Fruit fly (Drosophila melanogaster): ENCODE measurements around the gene CG31068.

- TF ChIP-seq CG8301 (tag; optimal IDR thresholded peaks at IDR 0.05) (no peak), rn (GFP tag; IDR thresholded peaks at IDR 0.05) (no peak), CG34367 (tag; optimal IDR thresholded peaks at IDR 0.05) (no peak), CG14655 (GFP tag; optimal IDR thresholded peaks at IDR 0.05) (no peak), Snoo (tag; optimal IDR thresholded peaks at IDR 0.05) (no peak), CG4496 (GFP tag; IDR thresholded peaks at IDR 0.05) (no peak), CG15710 (tag; optimal IDR thresholded peaks at IDR 0.05) (no peak)
These were observed 46.0 kb downstream of the CG31068 start for dm6 chr3R:27279478-27279877.

Measured in whole organism, pupa.